Worm (Caenorhabditis elegans): Measurements from ENCODE around the gene F09E5.11.

The F09E5.11 gene

ce11 chrII:5340672-5341568 is 17.1 kb downstream of the F09E5.11 start:
- TF ChIP-seq ztf-23 (GFP tag; IDR thresholded peaks at IDR 0.05), result no peak
- no peak for TF ChIP-seq ztf-29 (GFP tag; IDR thresholded peaks at IDR 0.05)
- TF ChIP-seq klf-2 (GFP tag; conservative IDR thresholded peaks at IDR 0.05), result no peak
- no peak for TF ChIP-seq tab-1 (GFP tag; IDR thresholded peaks at IDR 0.05)
- TF ChIP-seq flt-1 (GFP tag; IDR thresholded peaks at IDR 0.05), result no peak
- TF ChIP-seq ref-1 (GFP tag; conservative IDR thresholded peaks at IDR 0.05), result no peak
- no peak for TF ChIP-seq cog-1 (tag; optimal IDR thresholded peaks at IDR 0.05)
- TF ChIP-seq T22C8.4 (GFP tag; IDR thresholded peaks at IDR 0.05), result no peak
- TF ChIP-seq med-1 (GFP tag; optimal IDR thresholded peaks at IDR 0.05; ENCODE audit: insufficient read depth), result no peak

- no peak for TF ChIP-seq klf-2 (GFP tag; conservative IDR thresholded peaks at IDR 0.05)
- TF ChIP-seq flt-1 (GFP tag; IDR thresholded peaks at IDR 0.05), result no peak
- TF ChIP-seq cog-1 (tag; optimal IDR thresholded peaks at IDR 0.05), result no peak
- no peak for TF ChIP-seq ztf-23 (GFP tag; IDR thresholded peaks at IDR 0.05)
- TF ChIP-seq tab-1 (GFP tag; IDR thresholded peaks at IDR 0.05), result no peak
- TF ChIP-seq ztf-29 (GFP tag; IDR thresholded peaks at IDR 0.05), result no peak
- TF ChIP-seq T22C8.4 (GFP tag; IDR thresholded peaks at IDR 0.05), result no peak
- TF ChIP-seq ref-1 (GFP tag; conservative IDR thresholded peaks at IDR 0.05), result no peak
Measured at ce11 chrII:5339547-5339946, 18.4 kb downstream of the F09E5.11 start.

- TF ChIP-seq ztf-23 (GFP tag; IDR thresholded peaks at IDR 0.05) (no peak), T22C8.4 (GFP tag; IDR thresholded peaks at IDR 0.05) (no peak), cog-1 (tag; optimal IDR thresholded peaks at IDR 0.05) (no peak), ztf-29 (GFP tag; IDR thresholded peaks at IDR 0.05) (no peak), ref-1 (GFP tag; conservative IDR thresholded peaks at IDR 0.05) (no peak), flt-1 (GFP tag; IDR thresholded peaks at IDR 0.05) (no peak), med-1 (GFP tag; optimal IDR thresholded peaks at IDR 0.05; ENCODE audit: insufficient read depth) (no peak)
Measured at ce11 chrII:5338301-5338700, 19.7 kb downstream of the F09E5.11 start.

- no peak for TF ChIP-seq ref-1 (GFP tag; conservative IDR thresholded peaks at IDR 0.05)
- TF ChIP-seq cog-1 (tag; optimal IDR thresholded peaks at IDR 0.05), result no peak
- no peak for TF ChIP-seq klf-2 (GFP tag; conservative IDR thresholded peaks at IDR 0.05)
- no peak for TF ChIP-seq flt-1 (GFP tag; IDR thresholded peaks at IDR 0.05)
- TF ChIP-seq ztf-23 (GFP tag; IDR thresholded peaks at IDR 0.05), result no peak
Measured at ce11 chrII:5337495-5337840, 20.5 kb downstream of the F09E5.11 start.

- TF ChIP-seq ztf-29 (GFP tag; IDR thresholded peaks at IDR 0.05), result no peak
- no peak for TF ChIP-seq klf-2 (GFP tag; conservative IDR thresholded peaks at IDR 0.05)
- peak; percentile 18 for TF ChIP-seq cog-1 (tag; optimal IDR thresholded peaks at IDR 0.05)
- no peak for TF ChIP-seq T22C8.4 (GFP tag; IDR thresholded peaks at IDR 0.05)
- no peak for TF ChIP-seq ref-1 (GFP tag; conservative IDR thresholded peaks at IDR 0.05)
- TF ChIP-seq med-1 (GFP tag; optimal IDR thresholded peaks at IDR 0.05; ENCODE audit: insufficient read depth), result no peak
Measured at ce11 chrII:5336660-5337494, 21.1 kb downstream of the F09E5.11 start.

- 0 out of 2 replicates have a peak, but pooled peaks have one; percentile 8 for TF ChIP-seq flt-1 (GFP tag; IDR thresholded peaks at IDR 0.05)
- no peak for TF ChIP-seq med-1 (GFP tag; optimal IDR thresholded peaks at IDR 0.05; ENCODE audit: insufficient read depth)
- TF ChIP-seq ref-1 (GFP tag; conservative IDR thresholded peaks at IDR 0.05), result no peak
- TF ChIP-seq tab-1 (GFP tag; IDR thresholded peaks at IDR 0.05), result no peak
- TF ChIP-seq T22C8.4 (GFP tag; IDR thresholded peaks at IDR 0.05), result no peak
- TF ChIP-seq ztf-23 (GFP tag; IDR thresholded peaks at IDR 0.05), result peak; percentile 63; the same call in 1 of the 2 replicates
- TF ChIP-seq cog-1 (tag; optimal IDR thresholded peaks at IDR 0.05), result no peak
- TF ChIP-seq ztf-29 (GFP tag; IDR thresholded peaks at IDR 0.05), result 0 out of 2 replicates have a peak, but pooled peaks have one; percentile 42
- no peak for TF ChIP-seq klf-2 (GFP tag; conservative IDR thresholded peaks at IDR 0.05)
Measured at ce11 chrII:5336035-5336376, 22.0 kb downstream of the F09E5.11 start.

ce11 chrII:5335370-5336034 is 22.5 kb downstream of the F09E5.11 start:
- TF ChIP-seq ztf-29 (GFP tag; IDR thresholded peaks at IDR 0.05) (no peak), tab-1 (GFP tag; IDR thresholded peaks at IDR 0.05) (no peak), cog-1 (tag; optimal IDR thresholded peaks at IDR 0.05) (no peak), ztf-23 (GFP tag; IDR thresholded peaks at IDR 0.05) (no peak), ref-1 (GFP tag; conservative IDR thresholded peaks at IDR 0.05) (no peak), T22C8.4 (GFP tag; IDR thresholded peaks at IDR 0.05) (no peak), med-1 (GFP tag; optimal IDR thresholded peaks at IDR 0.05; ENCODE audit: insufficient read depth) (no peak), klf-2 (GFP tag; conservative IDR thresholded peaks at IDR 0.05) (no peak)

ce11 chrII:5334628-5335027 is 23.4 kb downstream of the F09E5.11 start:
- TF ChIP-seq ztf-23 (GFP tag; IDR thresholded peaks at IDR 0.05) (no peak), klf-2 (GFP tag; conservative IDR thresholded peaks at IDR 0.05) (no peak), tab-1 (GFP tag; IDR thresholded peaks at IDR 0.05) (no peak), flt-1 (GFP tag; IDR thresholded peaks at IDR 0.05) (no peak), ref-1 (GFP tag; conservative IDR thresholded peaks at IDR 0.05) (no peak), ztf-29 (GFP tag; IDR thresholded peaks at IDR 0.05) (no peak), T22C8.4 (GFP tag; IDR thresholded peaks at IDR 0.05) (no peak), cog-1 (tag; optimal IDR thresholded peaks at IDR 0.05) (no peak), med-1 (GFP tag; optimal IDR thresholded peaks at IDR 0.05; ENCODE audit: insufficient read depth) (no peak)

ce11 chrII:5333729-5334255 is 24.2 kb downstream of the F09E5.11 start:
- TF ChIP-seq ztf-29 (GFP tag; IDR thresholded peaks at IDR 0.05) (no peak), cog-1 (tag; optimal IDR thresholded peaks at IDR 0.05) (no peak), T22C8.4 (GFP tag; IDR thresholded peaks at IDR 0.05) (no peak), flt-1 (GFP tag; IDR thresholded peaks at IDR 0.05) (no peak), ref-1 (GFP tag; conservative IDR thresholded peaks at IDR 0.05) (no peak), klf-2 (GFP tag; conservative IDR thresholded peaks at IDR 0.05) (no peak), tab-1 (GFP tag; IDR thresholded peaks at IDR 0.05) (no peak), ztf-23 (GFP tag; IDR thresholded peaks at IDR 0.05) (no peak), med-1 (GFP tag; optimal IDR thresholded peaks at IDR 0.05; ENCODE audit: insufficient read depth) (no peak)
